Fruit fly (Drosophila melanogaster) whole organism, prepupa: ENCODE measurements around the gene CG10713.

ENCODE experiments used
- CG1621 ChIP-seq: fragments of 200-800 bp; sonication (Bioruptor generic); optimal IDR thresholded peaks from 3 replicates; lab custom pipeline; 2018; ENCODE audit warnings: missing biosample characterization, mild to moderate bottlenecking, missing genetic modification characterization
- CG32006 ChIP-seq: fragments of 200-800 bp; sonication (Bioruptor generic); optimal IDR thresholded peaks from 3 replicates; lab custom pipeline; 2017; ENCODE audit warnings: missing biosample characterization, mild to moderate bottlenecking, missing genetic modification characterization
- Eip93F ChIP-seq: fragments of 200-800 bp; sonication (Bioruptor generic); optimal IDR thresholded peaks from 2 replicates; lab custom pipeline; 2016; ENCODE audit warnings: missing biosample characterization, mild to moderate bottlenecking, missing genetic modification characterization
- Gug ChIP-seq: fragments of 200-800 bp; sonication (Bioruptor generic); IDR thresholded peaks from 2 replicates; pipeline ENCODE4 v1.3.6; 2022; ENCODE audit warnings: missing biosample characterization, missing genetic modification characterization
- dsx ChIP-seq: fragments of 200-800 bp; optimal IDR thresholded peaks from 3 replicates; lab custom pipeline; 2019; ENCODE audit warnings: missing biosample characterization, mild to moderate bottlenecking, missing genetic modification characterization, moderate library complexity; ENCODE audit not compliant: poor library complexity, severe bottlenecking

dm6 chr3L:13424068-13424467, 11.0 kb downstream of the CG10713 start, which contains the start of gene CG33263:
- TF ChIP-seq CG1621 (tag; lab: Kevin White, UChicago) = no peak
- TF ChIP-seq Gug = no peak
- TF ChIP-seq Eip93F (GFP tag; lab: Kevin White, UChicago) = no peak
- TF ChIP-seq CG32006 (GFP tag; lab: Kevin White, UChicago) = no peak
- no peak for TF ChIP-seq dsx (GFP tag; lab: Kevin White, UChicago)
